Worm (Caenorhabditis elegans) whole organism, young adult: ENCODE data around the gene Y73B6BL.288.

Experiments
- F22D6.2 ChIP-seq: sonication (generic microtip); optimal IDR thresholded peaks from 2 replicates; lab custom pipeline; 2016; ENCODE audit warnings: mild to moderate bottlenecking, missing genetic modification characterization, missing compliant biosample characterization
- F23B12.7 ChIP-seq: sonication (generic microtip); optimal IDR thresholded peaks from 2 replicates; lab custom pipeline; 2017; ENCODE audit warnings: missing genetic modification characterization, mild to moderate bottlenecking, missing compliant biosample characterization, antibody characterized with exemption, moderate library complexity; ENCODE audit not compliant: insufficient read depth
- F33H1.4 ChIP-seq: fragments of 200-800 bp; sonication (Bioruptor generic); IDR thresholded peaks from 2 replicates; pipeline ENCODE4 v1.3.6; 2022; ENCODE audit warnings: missing genetic modification reagents, missing genetic modification characterization, missing compliant biosample characterization
- F39B2.1 ChIP-seq: fragments of 200-800 bp; sonication (Bioruptor generic); IDR thresholded peaks from 2 replicates; pipeline ENCODE4 v1.3.6; 2022; ENCODE audit warnings: missing genetic modification reagents, missing genetic modification characterization, missing compliant biosample characterization
- F55B11.4 ChIP-seq: sonication (generic microtip); optimal IDR thresholded peaks from 2 replicates; lab custom pipeline; 2016; ENCODE audit warnings: missing compliant biosample characterization, missing genetic modification characterization, borderline replicate concordance; ENCODE audit not compliant: insufficient read depth
- F57A8.1 ChIP-seq: fragments of 200-800 bp; sonication (Bioruptor generic); optimal IDR thresholded peaks from 2 replicates; lab custom pipeline; 2018; ENCODE audit warnings: mild to moderate bottlenecking, missing genetic modification characterization, moderate library complexity, missing compliant biosample characterization
- T07F8.4 ChIP-seq: sonication (generic microtip); optimal IDR thresholded peaks from 2 replicates; lab custom pipeline; 2016; ENCODE audit warnings: mild to moderate bottlenecking, missing genetic modification characterization, moderate library complexity, missing compliant biosample characterization
- Y67H2A.10 ChIP-seq: fragments of 200-800 bp; sonication (Bioruptor generic); conservative IDR thresholded peaks from 2 replicates; pipeline ENCODE4 v1.3.6; 2022; ENCODE audit warnings: missing genetic modification reagents, missing genetic modification characterization, missing compliant biosample characterization
- Y95B8A.8 ChIP-seq: fragments of 200-800 bp; sonication (Bioruptor generic); IDR thresholded peaks from 2 replicates; pipeline ENCODE4 v1.3.6; 2022; ENCODE audit warnings: missing genetic modification reagents, missing genetic modification characterization, missing compliant biosample characterization
- ama-1 ChIP-seq, 3 experiments: fragments of 150-350 bp in 1 of 3; sonication (generic microtip) in 2 of 3; optimal IDR thresholded peaks; 2 replicates each; lab custom pipeline; 2014 to 2018; ENCODE audit warnings: missing biosample characterization in 2 of 3, missing genetic modification characterization in 2 of 3, missing genetic modification reagents in 2 of 3
- atf-7 ChIP-seq: sonication (generic microtip); optimal IDR thresholded peaks from 2 replicates; lab custom pipeline; 2017; ENCODE audit warnings: mild to moderate bottlenecking, missing genetic modification characterization, missing compliant biosample characterization
- attf-3 ChIP-seq: fragments of 200-800 bp; sonication (Bioruptor generic); conservative IDR thresholded peaks from 2 replicates; pipeline ENCODE4 v1.3.6; 2022; ENCODE audit warnings: missing genetic modification reagents, missing genetic modification characterization, missing compliant biosample characterization
- attf-5 ChIP-seq: fragments of 200-800 bp; sonication (Bioruptor generic); optimal IDR thresholded peaks from 2 replicates; lab custom pipeline; 2018; ENCODE audit warnings: mild to moderate bottlenecking, missing genetic modification characterization, missing compliant biosample characterization
- bed-2 ChIP-seq: fragments of 200-800 bp; sonication (Bioruptor generic); IDR thresholded peaks from 2 replicates; pipeline ENCODE4 v1.3.6; 2022; ENCODE audit warnings: missing genetic modification reagents, missing genetic modification characterization, missing compliant biosample characterization
- cebp-2 ChIP-seq: fragments of 200-800 bp; sonication (Bioruptor generic); IDR thresholded peaks from 2 replicates; pipeline ENCODE4 v1.3.6; 2022; ENCODE audit warnings: missing genetic modification characterization, missing compliant biosample characterization
- ceh-27 ChIP-seq: fragments of 200-800 bp; sonication (Bioruptor generic); optimal IDR thresholded peaks from 2 replicates; lab custom pipeline; 2018; ENCODE audit warnings: mild to moderate bottlenecking, missing genetic modification characterization, moderate library complexity, missing compliant biosample characterization
- ceh-58 ChIP-seq: fragments of 200-800 bp; sonication (Bioruptor generic); IDR thresholded peaks from 2 replicates; pipeline ENCODE4 v1.3.6; 2022; ENCODE audit warnings: missing genetic modification characterization, missing compliant biosample characterization
- dox-1 ChIP-seq: fragments of 200-800 bp; sonication (Bioruptor generic); IDR thresholded peaks from 2 replicates; pipeline ENCODE4 v1.3.6; 2022; ENCODE audit warnings: missing genetic modification reagents, missing genetic modification characterization, missing compliant biosample characterization
- egrh-3 ChIP-seq: fragments of 200-800 bp; sonication (Bioruptor generic); IDR thresholded peaks from 2 replicates; pipeline ENCODE4 v1.3.6; 2022; ENCODE audit warnings: missing genetic modification reagents, missing genetic modification characterization, missing compliant biosample characterization
- hlh-12 ChIP-seq: sonication (generic microtip); optimal IDR thresholded peaks from 2 replicates; lab custom pipeline; 2016; ENCODE audit warnings: missing genetic modification characterization, missing compliant biosample characterization
- hmg-1.2 ChIP-seq: fragments of 200-800 bp; sonication (Bioruptor generic); IDR thresholded peaks from 2 replicates; pipeline ENCODE4 v1.3.6; 2022; ENCODE audit warnings: missing genetic modification reagents, missing genetic modification characterization, missing compliant biosample characterization
- hmg-20 ChIP-seq: fragments of 200-800 bp; sonication (Bioruptor generic); IDR thresholded peaks from 2 replicates; pipeline ENCODE4 v1.3.6; 2022; ENCODE audit warnings: missing genetic modification reagents, missing genetic modification characterization, missing compliant biosample characterization
- lag-1 ChIP-seq: fragments of 200-800 bp; sonication (Bioruptor generic); IDR thresholded peaks from 2 replicates; pipeline ENCODE4 v1.3.6; 2022; ENCODE audit warnings: missing genetic modification reagents, missing genetic modification characterization, missing compliant biosample characterization
- let-526 ChIP-seq: fragments of 200-800 bp; sonication (Bioruptor generic); IDR thresholded peaks from 2 replicates; pipeline ENCODE4 v1.3.6; 2022; ENCODE audit warnings: missing genetic modification reagents, missing genetic modification characterization, missing compliant biosample characterization
- let-607 ChIP-seq, 2 experiments: fragments of 200-800 bp in 1 of 2; sonication (Bioruptor generic) in 1 of 2; sonication (generic microtip) in 1 of 2; optimal IDR thresholded peaks; 2 replicates each; lab custom pipeline; 2016 to 2018; ENCODE audit warnings: mild to moderate bottlenecking in 2 of 2, missing compliant biosample characterization in 2 of 2, missing genetic modification characterization in 2 of 2, moderate library complexity in 2 of 2, missing genotype in 1 of 2
- lin-54 ChIP-seq: fragments of 200-800 bp; sonication (Bioruptor generic); optimal IDR thresholded peaks from 2 replicates; lab custom pipeline; 2018; ENCODE audit warnings: mild to moderate bottlenecking, missing genetic modification characterization, missing compliant biosample characterization
- lir-1 ChIP-seq: fragments of 200-800 bp; sonication (Bioruptor generic); conservative IDR thresholded peaks from 2 replicates; pipeline ENCODE4 v1.3.6; 2022; ENCODE audit warnings: missing genetic modification reagents, missing genetic modification characterization, missing compliant biosample characterization
- madf-10 ChIP-seq: sonication (generic microtip); optimal IDR thresholded peaks from 2 replicates; lab custom pipeline; 2016; ENCODE audit warnings: mild to moderate bottlenecking, missing genetic modification characterization, missing compliant biosample characterization
- madf-3 ChIP-seq: fragments of 200-800 bp; sonication (Bioruptor generic); IDR thresholded peaks from 2 replicates; pipeline ENCODE4 v1.3.6; 2022; ENCODE audit warnings: missing genetic modification reagents, missing genetic modification characterization, missing compliant biosample characterization
- mel-28 ChIP-seq: sonication (generic microtip); optimal IDR thresholded peaks from 2 replicates; lab custom pipeline; 2016; ENCODE audit warnings: borderline replicate concordance, mild to moderate bottlenecking, missing genetic modification characterization, missing compliant biosample characterization
- mxl-1 ChIP-seq: sonication (generic microtip); optimal IDR thresholded peaks from 2 replicates; lab custom pipeline; 2016; ENCODE audit warnings: missing genetic modification characterization, missing compliant biosample characterization
- nhr-27 ChIP-seq: fragments of 200-800 bp; sonication (Bioruptor generic); optimal IDR thresholded peaks from 2 replicates; lab custom pipeline; 2018; ENCODE audit warnings: mild to moderate bottlenecking, missing genetic modification characterization, moderate library complexity, missing compliant biosample characterization
- nhr-80 ChIP-seq: sonication (generic microtip); optimal IDR thresholded peaks from 2 replicates; lab custom pipeline; 2016; ENCODE audit warnings: missing genetic modification characterization, missing compliant biosample characterization
- rec-8 ChIP-seq, 2 experiments: sonication (generic microtip); optimal IDR thresholded peaks; 2 replicates each; lab custom pipeline; 2016; ENCODE audit warnings: mild to moderate bottlenecking in 2 of 2, missing genetic modification characterization in 2 of 2, missing genetic modification reagents in 2 of 2, missing genotype in 2 of 2, missing biosample characterization in 1 of 2, missing compliant biosample characterization in 1 of 2, moderate library complexity in 1 of 2
- repo-1 ChIP-seq: sonication (generic microtip); optimal IDR thresholded peaks from 2 replicates; lab custom pipeline; 2017; ENCODE audit warnings: mild to moderate bottlenecking, missing genetic modification characterization, missing compliant biosample characterization
- sdz-38 ChIP-seq: sonication (generic microtip); optimal IDR thresholded peaks from 2 replicates; lab custom pipeline; 2016; ENCODE audit warnings: missing genotype, missing genetic modification characterization, missing compliant biosample characterization
- snpc-4 ChIP-seq, 5 experiments: fragments of 150-350 bp in 1 of 5; sonication (generic microtip) in 4 of 5; optimal IDR thresholded peaks; 2 replicates each; lab custom pipeline; 2014 to 2018; ENCODE audit warnings: missing genetic modification characterization in 5 of 5, missing biosample characterization in 3 of 5, antibody characterized with exemption in 2 of 5, mild to moderate bottlenecking in 2 of 5, missing compliant biosample characterization in 2 of 5, missing genotype in 2 of 5, moderate library complexity in 2 of 5, missing genetic modification reagents in 1 of 5
- somi-1 ChIP-seq: fragments of 200-800 bp; sonication (Bioruptor generic); optimal IDR thresholded peaks from 2 replicates; lab custom pipeline; 2018; ENCODE audit warnings: mild to moderate bottlenecking, missing genetic modification characterization, missing compliant biosample characterization
- tbx-9 ChIP-seq: sonication (generic microtip); optimal IDR thresholded peaks from 2 replicates; lab custom pipeline; 2016; ENCODE audit warnings: borderline replicate concordance, missing genetic modification characterization, inconsistent platforms, missing compliant biosample characterization
- unc-62 ChIP-seq: fragments of 150-350 bp; optimal IDR thresholded peaks from 2 replicates; lab custom pipeline; 2014; ENCODE audit warnings: missing biosample characterization, missing genetic modification reagents, missing genetic modification characterization
- zfh-2 ChIP-seq: fragments of 200-800 bp; sonication (Bioruptor generic); conservative IDR thresholded peaks from 2 replicates; pipeline ENCODE4 v1.3.6; 2022; ENCODE audit warnings: missing genetic modification reagents, missing genetic modification characterization, missing compliant biosample characterization
- ztf-18 ChIP-seq: sonication (generic microtip); optimal IDR thresholded peaks from 2 replicates; lab custom pipeline; 2016; ENCODE audit warnings: missing genotype, mild to moderate bottlenecking, missing genetic modification characterization, missing compliant biosample characterization
- ztf-22 ChIP-seq: fragments of 200-800 bp; sonication (Bioruptor generic); optimal IDR thresholded peaks from 2 replicates; lab custom pipeline; 2018; ENCODE audit warnings: mild to moderate bottlenecking, missing genetic modification characterization, moderate library complexity, missing compliant biosample characterization
- ztf-26 ChIP-seq: sonication (generic microtip); optimal IDR thresholded peaks from 2 replicates; lab custom pipeline; 2017; ENCODE audit warnings: missing genetic modification characterization, missing compliant biosample characterization

The Y73B6BL.288 gene

ce11 chrIV:6323654-6324224 is 18.6 kb downstream of the Y73B6BL.288 start, which contains the start of gene sqd-1 (continued):
- TF ChIP-seq F22D6.2 (tag; lab: Kevin White, UChicago) (peak; percentile 81), lag-1 (no peak), atf-7 (tag; lab: Kevin White, UChicago) (peak; percentile 78), madf-10 (tag; lab: Kevin White, UChicago) (peak; percentile 84), F23B12.7 (tag; lab: Kevin White, UChicago) (peak; percentile 93), ama-1 (optimal IDR thresholded peaks at IDR 0.05; lab: Kevin White, UChicago) (no peak), ama-1 (GFP tag; optimal IDR thresholded peaks at IDR 0.05; lab: Kevin White, UChicago) (no peak), somi-1 (GFP tag; lab: Kevin White, UChicago) (peak; percentile 22), let-526 (GFP tag; lab: Robert Waterston, UW) (peak; percentile 89), hmg-20 (GFP tag; lab: Robert Waterston, UW) (peak; percentile 88; the same call in 1 of the 2 replicates), ceh-27 (GFP tag; lab: Kevin White, UChicago) (peak; percentile 96)
- TF ChIP-seq, all 124 proteins: peak for 96

ce11 chrIV:6321667-6322066 is 20.7 kb downstream of the Y73B6BL.288 start, which contains the start of gene Y73B6BL.29:
Y73B6BL.29 (plus strand) TSS chrIV:6321929.
- TF ChIP-seq hlh-12 (tag; lab: Kevin White, UChicago) (no peak), lin-54 (peak; percentile 94), mxl-1 (tag; lab: Kevin White, UChicago) (no peak), atf-7 (tag; lab: Kevin White, UChicago) (peak; percentile 65), unc-62 (GFP tag; lab: Kevin White, UChicago) (no peak), Y67H2A.10 (GFP tag; lab: Robert Waterston, UW) (no peak), rec-8 (tag; optimal IDR thresholded peaks at IDR 0.05; lab: Kevin White, UChicago) (peak; percentile 69 to 87), nhr-27 (no peak), ztf-26 (tag; lab: Kevin White, UChicago) (peak; percentile 1), sdz-38 (tag; lab: Kevin White, UChicago) (no peak), snpc-4 (GFP tag; optimal IDR thresholded peaks at IDR 0.05; lab: Kevin White, UChicago) (peak; percentile 74), snpc-4 (tag; optimal IDR thresholded peaks at IDR 0.05; lab: Kevin White, UChicago) (peak; percentile 54 to 87 (median 78)), mel-28 (tag; lab: Kevin White, UChicago) (no peak), ceh-27 (GFP tag; lab: Kevin White, UChicago) (peak; percentile 96), madf-3 (GFP tag; lab: Robert Waterston, UW) (peak; percentile 82), T07F8.4 (tag; lab: Kevin White, UChicago) (no peak), lir-1 (peak; percentile 90), F22D6.2 (tag; lab: Kevin White, UChicago) (peak; percentile 40), attf-5 (GFP tag; lab: Kevin White, UChicago) (peak; percentile 39), F33H1.4 (GFP tag; lab: Robert Waterston, UW) (peak; percentile 77), cebp-2 (no peak), ztf-18 (tag; lab: Kevin White, UChicago) (peak; percentile 49), F39B2.1 (GFP tag; lab: Robert Waterston, UW) (peak; percentile 58; the same call in 1 of the 2 replicates), F57A8.1 (GFP tag; lab: Kevin White, UChicago) (no peak), bed-2 (peak; percentile 88), repo-1 (tag; lab: Kevin White, UChicago) (peak; percentile 35), zfh-2 (GFP tag; lab: Robert Waterston, UW) (no peak), ztf-22 (GFP tag; lab: Kevin White, UChicago) (no peak), nhr-80 (tag; lab: Kevin White, UChicago) (no peak), ceh-58 (GFP tag; lab: Robert Waterston, UW) (no peak), egrh-3 (no peak), tbx-9 (no peak), hmg-1.2 (GFP tag; lab: Robert Waterston, UW) (peak; percentile 92), F23B12.7 (tag; lab: Kevin White, UChicago) (peak; percentile 24), attf-3 (GFP tag; lab: Robert Waterston, UW) (peak; percentile 53), F55B11.4 (tag; lab: Kevin White, UChicago) (no peak), dox-1 (GFP tag; lab: Robert Waterston, UW) (peak; percentile 78), Y95B8A.8 (no peak), let-607 (tag; optimal IDR thresholded peaks at IDR 0.05; lab: Kevin White, UChicago) (peak; percentile 23 to 80)
